Worm (Caenorhabditis elegans) whole organism, L3 larva: ENCODE data around the gene srbc-65.

Source experiments
- R02D3.7 ChIP-seq: fragments of 150-350 bp; optimal IDR thresholded peaks from 2 replicates; lab custom pipeline; 2014; ENCODE audit warnings: missing biosample characterization, missing genetic modification characterization
- ZK546.5 ChIP-seq: sonication (generic microtip); optimal IDR thresholded peaks from 2 replicates; lab custom pipeline; 2017; ENCODE audit warnings: missing biosample characterization, missing genetic modification characterization
- aly-2 ChIP-seq: fragments of 150-350 bp; optimal IDR thresholded peaks from 2 replicates; lab custom pipeline; 2014; ENCODE audit warnings: missing biosample characterization, missing genetic modification characterization
- ceh-16 ChIP-seq: sonication (generic microtip); optimal IDR thresholded peaks from 2 replicates; lab custom pipeline; 2017; ENCODE audit warnings: missing biosample characterization, missing genetic modification characterization
- ceh-28 ChIP-seq: fragments of 150-350 bp; optimal IDR thresholded peaks from 2 replicates; lab custom pipeline; 2014; ENCODE audit warnings: missing biosample characterization, missing genetic modification reagents, missing genetic modification characterization
- ceh-82 ChIP-seq: fragments of 150-350 bp; optimal IDR thresholded peaks from 2 replicates; lab custom pipeline; 2014; ENCODE audit warnings: missing biosample characterization, missing genetic modification characterization
- daf-12 ChIP-seq: fragments of 150-350 bp; optimal IDR thresholded peaks from 2 replicates; lab custom pipeline; 2014; ENCODE audit warnings: missing biosample characterization, missing genetic modification reagents, missing genetic modification characterization
- egl-27 ChIP-seq: sonication (generic microtip); optimal IDR thresholded peaks from 4 replicates; lab custom pipeline; 2017; ENCODE audit warnings: missing biosample characterization, missing genetic modification reagents, missing genetic modification characterization
- egl-5 ChIP-seq: fragments of 150-350 bp; optimal IDR thresholded peaks from 2 replicates; lab custom pipeline; 2017; ENCODE audit warnings: missing biosample characterization, missing genetic modification reagents, missing genetic modification characterization, inconsistent platforms
- elt-1 ChIP-seq: fragments of 150-350 bp; optimal IDR thresholded peaks from 2 replicates; lab custom pipeline; 2014; ENCODE audit warnings: missing biosample characterization, missing genetic modification characterization
- elt-2 ChIP-seq: sonication (generic microtip); optimal IDR thresholded peaks from 2 replicates; lab custom pipeline; 2016; ENCODE audit warnings: missing genetic modification reagents, mild to moderate bottlenecking, missing genetic modification characterization, missing compliant biosample characterization
- eor-1 ChIP-seq, 2 experiments: fragments of 150-350 bp; optimal IDR thresholded peaks; 2 replicates each; lab custom pipeline; 2014 to 2018; ENCODE audit warnings: missing biosample characterization in 2 of 2, missing genetic modification characterization in 2 of 2
- fkh-10 ChIP-seq: sonication (generic microtip); optimal IDR thresholded peaks from 2 replicates; lab custom pipeline; 2017; ENCODE audit warnings: missing biosample characterization, missing genetic modification reagents, missing genetic modification characterization
- fkh-2 ChIP-seq: fragments of 150-350 bp; optimal IDR thresholded peaks from 2 replicates; lab custom pipeline; 2014; ENCODE audit warnings: missing biosample characterization, missing genetic modification reagents, missing genetic modification characterization
- fos-1 ChIP-seq: fragments of 150-350 bp; optimal IDR thresholded peaks from 2 replicates; lab custom pipeline; 2014; ENCODE audit warnings: missing biosample characterization, missing genetic modification characterization
- hmg-11 ChIP-seq: sonication (generic microtip); optimal IDR thresholded peaks from 2 replicates; lab custom pipeline; 2016; ENCODE audit warnings: missing genetic modification characterization, missing compliant biosample characterization
- jun-1 ChIP-seq: fragments of 150-350 bp; optimal IDR thresholded peaks from 2 replicates; lab custom pipeline; 2014; ENCODE audit warnings: missing biosample characterization, missing genetic modification reagents, missing genetic modification characterization
- lin-15B ChIP-seq: fragments of 150-350 bp; optimal IDR thresholded peaks from 2 replicates; lab custom pipeline; 2014; ENCODE audit warnings: missing biosample characterization, missing genetic modification characterization
- lin-39 ChIP-seq: fragments of 150-350 bp; optimal IDR thresholded peaks from 2 replicates; lab custom pipeline; 2018; ENCODE audit warnings: missing biosample characterization, missing genetic modification reagents, missing genetic modification characterization
- lsy-12 ChIP-seq: sonication (generic microtip); optimal IDR thresholded peaks from 2 replicates; lab custom pipeline; 2016; ENCODE audit warnings: mild to moderate bottlenecking, missing genetic modification characterization, missing compliant biosample characterization
- mdl-1 ChIP-seq: fragments of 150-350 bp; optimal IDR thresholded peaks from 2 replicates; lab custom pipeline; 2014; ENCODE audit warnings: missing biosample characterization, missing genetic modification characterization
- nfya-1 ChIP-seq: sonication (generic microtip); optimal IDR thresholded peaks from 2 replicates; lab custom pipeline; 2017; ENCODE audit warnings: missing genetic modification characterization, mild to moderate bottlenecking, missing compliant biosample characterization, antibody characterized with exemption, moderate library complexity; ENCODE audit not compliant: insufficient read depth
- nhr-11 ChIP-seq: fragments of 150-350 bp; optimal IDR thresholded peaks from 2 replicates; lab custom pipeline; 2014; ENCODE audit warnings: missing biosample characterization, missing genetic modification characterization
- nhr-237 ChIP-seq: fragments of 150-350 bp; optimal IDR thresholded peaks from 2 replicates; lab custom pipeline; 2014; ENCODE audit warnings: missing biosample characterization, missing genetic modification characterization
- nhr-25 ChIP-seq: sonication (generic microtip); optimal IDR thresholded peaks from 2 replicates; lab custom pipeline; 2017; ENCODE audit warnings: missing biosample characterization, missing genetic modification characterization
- nhr-28 ChIP-seq: fragments of 150-350 bp; optimal IDR thresholded peaks from 2 replicates; lab custom pipeline; 2014; ENCODE audit warnings: missing biosample characterization, missing genetic modification characterization
- nhr-43 ChIP-seq: sonication (generic microtip); optimal IDR thresholded peaks from 2 replicates; lab custom pipeline; 2016; ENCODE audit warnings: mild to moderate bottlenecking, missing genetic modification characterization, missing compliant biosample characterization; ENCODE audit not compliant: poor library complexity, severe bottlenecking
- nhr-67 ChIP-seq: fragments of 150-350 bp; optimal IDR thresholded peaks from 2 replicates; lab custom pipeline; 2014; ENCODE audit warnings: missing biosample characterization, missing genetic modification characterization
- nhr-77 ChIP-seq: fragments of 150-350 bp; optimal IDR thresholded peaks from 2 replicates; lab custom pipeline; 2014; ENCODE audit warnings: missing biosample characterization, missing genetic modification characterization
- pqm-1 ChIP-seq: fragments of 150-350 bp; optimal IDR thresholded peaks from 2 replicates; lab custom pipeline; 2017; ENCODE audit warnings: missing biosample characterization, missing genetic modification characterization, inconsistent platforms
- skn-1 ChIP-seq: fragments of 150-350 bp; optimal IDR thresholded peaks from 2 replicates; lab custom pipeline; 2014; ENCODE audit warnings: missing biosample characterization, missing genetic modification characterization
- snpc-4 ChIP-seq: fragments of 150-350 bp; optimal IDR thresholded peaks from 2 replicates; lab custom pipeline; 2014; ENCODE audit warnings: missing biosample characterization, missing genetic modification characterization
- unc-39 ChIP-seq: sonication (generic microtip); optimal IDR thresholded peaks from 4 replicates; lab custom pipeline; 2017; ENCODE audit warnings: missing biosample characterization, missing genetic modification characterization
- unc-62 ChIP-seq: fragments of 150-350 bp; sonication (generic microtip); optimal IDR thresholded peaks from 4 replicates; lab custom pipeline; 2014; ENCODE audit warnings: missing biosample characterization, missing genetic modification reagents, missing genetic modification characterization
- zag-1 ChIP-seq: fragments of 150-350 bp; optimal IDR thresholded peaks from 2 replicates; lab custom pipeline; 2014; ENCODE audit warnings: missing biosample characterization, missing genetic modification characterization
- ztf-11 ChIP-seq: fragments of 150-350 bp; optimal IDR thresholded peaks from 2 replicates; lab custom pipeline; 2014; ENCODE audit warnings: missing biosample characterization, missing genetic modification characterization

srbc-65 gene

ce11 chrV:16537908-16538446 lies 12.8 kb upstream of the srbc-65 start, which contains the start of gene Y32B12B.2:
Gene Y32B12B.2, plus strand, starts transcription at chrV:16538396.
- TF ChIP-seq nfya-1 (tag; lab: Kevin White, UChicago) (peak; percentile 83), jun-1 (tag; lab: Kevin White, UChicago) (no peak), nhr-43 (tag; lab: Kevin White, UChicago) (no peak), daf-12 (tag; lab: Kevin White, UChicago) (no peak), elt-2 (peak; percentile 36), lin-15B (peak; percentile 73), nhr-67 (tag; lab: Kevin White, UChicago) (no peak)

DNA sequence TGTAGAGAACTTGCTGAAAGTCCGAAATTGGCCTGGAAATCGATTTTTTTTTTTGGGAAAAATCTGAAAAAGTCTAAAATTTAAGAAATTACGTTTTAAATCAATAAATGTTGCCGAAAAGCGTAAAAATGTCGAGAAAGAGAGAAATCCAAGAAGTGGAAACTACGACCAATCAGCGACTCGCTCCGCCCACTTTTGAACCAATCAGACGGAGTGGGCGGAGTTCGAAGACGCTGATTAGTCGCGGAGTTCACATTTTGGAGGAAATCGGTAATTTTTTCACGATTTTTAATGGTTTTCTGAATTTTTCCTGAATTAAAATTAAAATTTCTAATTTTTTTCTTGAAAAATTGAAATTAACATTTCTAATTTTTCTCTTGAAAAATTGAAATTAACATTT lies 11.1 kb upstream of the srbc-65 start:
- TF ChIP-seq snpc-4 (tag; lab: Kevin White, UChicago), result no peak
- TF ChIP-seq nhr-67 (tag; lab: Kevin White, UChicago), result no peak
- TF ChIP-seq elt-2, result no peak
- peak; percentile 86 for TF ChIP-seq nfya-1 (tag; lab: Kevin White, UChicago)
- no peak for TF ChIP-seq nhr-28
- TF ChIP-seq fkh-2 (tag; lab: Kevin White, UChicago), result no peak
- no peak for TF ChIP-seq lin-39 (tag; lab: Kevin White, UChicago)
- TF ChIP-seq ztf-11, result no peak

ce11 chrV:16540657-16541056 lies 10.1 kb upstream of the srbc-65 start:
- no peak for TF ChIP-seq zag-1 (tag; lab: Kevin White, UChicago)
- TF ChIP-seq elt-2, result no peak
- peak; percentile 83 for TF ChIP-seq nfya-1 (tag; lab: Kevin White, UChicago)

DNA sequence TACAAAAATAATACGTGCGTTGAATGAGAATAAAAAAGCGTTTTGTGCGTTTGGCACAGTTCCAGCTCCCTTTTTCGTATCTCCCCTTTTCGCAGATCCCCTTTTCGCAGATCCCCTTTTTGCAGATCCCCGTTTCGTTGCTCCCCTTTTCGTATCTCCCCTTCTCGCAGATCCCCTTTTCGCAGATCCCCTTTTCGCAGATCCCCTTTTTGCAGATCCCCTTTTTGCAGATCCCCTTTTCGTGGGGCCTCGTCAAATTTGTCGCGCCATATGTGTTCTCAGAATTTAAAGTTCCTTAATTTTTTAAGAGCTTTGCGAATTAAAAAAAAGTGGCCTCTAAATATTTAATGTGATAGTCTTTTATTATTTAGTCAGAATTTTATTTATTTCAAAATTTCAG lies 2.1 kb downstream of the srbc-65 start, which contains the start of gene Y32B12B.4:
TSS of gene Y32B12B.4 (plus strand) at position 399 of the 400 bp plus-strand sequence.
- TF ChIP-seq egl-5 (tag; lab: Kevin White, UChicago), result no peak
- no peak for TF ChIP-seq lsy-12 (tag; lab: Kevin White, UChicago)
- no peak for TF ChIP-seq fos-1 (tag; lab: Kevin White, UChicago)
- no peak for TF ChIP-seq snpc-4 (tag; lab: Kevin White, UChicago)
- TF ChIP-seq nhr-28, result no peak
- TF ChIP-seq nhr-43 (tag; lab: Kevin White, UChicago), result no peak
- no peak for TF ChIP-seq elt-1 (tag; lab: Kevin White, UChicago)
- TF ChIP-seq mdl-1 (tag; lab: Kevin White, UChicago), result no peak
- no peak for TF ChIP-seq unc-62 (GFP tag; lab: Kevin White, UChicago)
- TF ChIP-seq, all 47 proteins: peak for 0

- TF ChIP-seq lin-15B (no peak), fkh-2 (tag; lab: Kevin White, UChicago) (no peak), eor-1 (tag; optimal IDR thresholded peaks at IDR 0.05; lab: Kevin White, UChicago) (no peak), ZK546.5 (no peak), nhr-25 (tag; lab: Kevin White, UChicago) (no peak), pqm-1 (tag; lab: Kevin White, UChicago) (no peak), lin-39 (tag; lab: Kevin White, UChicago) (no peak), nhr-11 (tag; lab: Kevin White, UChicago) (no peak), skn-1 (tag; lab: Kevin White, UChicago) (no peak), nhr-237 (no peak), mdl-1 (tag; lab: Kevin White, UChicago) (no peak), ceh-16 (tag; lab: Kevin White, UChicago) (no peak), jun-1 (tag; lab: Kevin White, UChicago) (no peak), aly-2 (tag; lab: Kevin White, UChicago) (no peak), unc-39 (no peak)
Observed at ce11 chrV:16565639-16566038, 14.9 kb downstream of the srbc-65 start, which contains the start of gene sru-45. Gene sru-45, plus strand, starts transcription at chrV:16565939.

- TF ChIP-seq snpc-4 (tag; lab: Kevin White, UChicago) (no peak), skn-1 (tag; lab: Kevin White, UChicago) (no peak), lin-39 (tag; lab: Kevin White, UChicago) (no peak), nhr-43 (tag; lab: Kevin White, UChicago) (no peak), ceh-82 (no peak), nhr-28 (no peak), R02D3.7 (tag; lab: Kevin White, UChicago) (no peak), nhr-237 (no peak), hmg-11 (tag; lab: Kevin White, UChicago) (no peak), ceh-28 (no peak), nhr-11 (tag; lab: Kevin White, UChicago) (no peak), ztf-11 (no peak), fkh-10 (GFP tag; lab: Kevin White, UChicago) (no peak), egl-5 (tag; lab: Kevin White, UChicago) (no peak), nfya-1 (tag; lab: Kevin White, UChicago) (no peak), nhr-77 (tag; lab: Kevin White, UChicago) (no peak), egl-27 (tag; lab: Kevin White, UChicago) (no peak)
Observed at ce11 chrV:16568056-16568455, 17.3 kb downstream of the srbc-65 start.
